Fruit fly (Drosophila melanogaster) whole organism, adult: ENCODE results near the gene HINT1.

Experiments
- Clk ChIP-seq: fragments of 200-800 bp; sonication (Bioruptor generic); optimal IDR thresholded peaks from 2 replicates; lab custom pipeline; 2017; ENCODE audit warnings: missing biosample characterization, missing genetic modification characterization
- Crg-1 ChIP-seq: fragments of 200-800 bp; sonication (Bioruptor generic); optimal IDR thresholded peaks from 2 replicates; lab custom pipeline; 2016; ENCODE audit warnings: missing biosample characterization, missing genetic modification characterization

dm6 chr2L:2734946-2735345 is 35.0 kb upstream of the HINT1 start:
- TF ChIP-seq Clk (no peak), Crg-1 (GFP tag; lab: Kevin White, UChicago) (no peak)
